Fruit fly (Drosophila melanogaster): Measurements from ENCODE around the gene Dus1.

Gene Dus1

dm6 chr2L:224599-225385 lies 46.8 kb downstream of the Dus1 start:
- no peak for TF ChIP-seq noc (tag; optimal IDR thresholded peaks at IDR 0.05)

dm6 chr2L:223867-224598 lies 47.5 kb downstream of the Dus1 start:
- no peak for TF ChIP-seq noc (tag; optimal IDR thresholded peaks at IDR 0.05)

dm6 chr2L:223351-223750 lies 48.2 kb downstream of the Dus1 start:
- TF ChIP-seq noc (tag; optimal IDR thresholded peaks at IDR 0.05) = peak; percentile 38

dm6 chr2L:222867-223266 lies 48.7 kb downstream of the Dus1 start:
- TF ChIP-seq noc (tag; optimal IDR thresholded peaks at IDR 0.05) = no peak

dm6 chr2L:221939-222489 lies 49.5 kb downstream of the Dus1 start:
- TF ChIP-seq noc (tag; optimal IDR thresholded peaks at IDR 0.05) = no peak

dm6 chr2L:221152-221551 lies 50.4 kb downstream of the Dus1 start:
- no peak for TF ChIP-seq noc (tag; optimal IDR thresholded peaks at IDR 0.05)

- no peak for TF ChIP-seq noc (tag; optimal IDR thresholded peaks at IDR 0.05)
Measured at dm6 chr2L:220509-220908, 51.0 kb downstream of the Dus1 start.

- TF ChIP-seq noc (tag; optimal IDR thresholded peaks at IDR 0.05) = no peak
Measured at dm6 chr2L:219441-220033, 52.0 kb downstream of the Dus1 start.

- TF ChIP-seq noc (tag; optimal IDR thresholded peaks at IDR 0.05) = no peak
Measured at dm6 chr2L:207129-207813, 64.3 kb downstream of the Dus1 start, which contains the start of the genes Tbc1d15-17 and CG11617. Gene Tbc1d15-17, plus strand, starts transcription at chr2L:207179. Gene CG11617, minus strand, starts transcription at chr2L:207297.

- TF ChIP-seq noc (tag; optimal IDR thresholded peaks at IDR 0.05) = no peak
Measured at dm6 chr2L:206556-206955, 65.0 kb downstream of the Dus1 start.

dm6 chr2L:204557-204956 lies 67.0 kb downstream of the Dus1 start:
- TF ChIP-seq noc (tag; optimal IDR thresholded peaks at IDR 0.05) = no peak

dm6 chr2L:203529-204127 lies 67.9 kb downstream of the Dus1 start, which contains the start of gene mRpL10:
Gene mRpL10, plus strand, starts transcription at chr2L:203779.
- no peak for TF ChIP-seq noc (tag; optimal IDR thresholded peaks at IDR 0.05)

Measured in whole organism, larva.